Worm (Caenorhabditis elegans): ENCODE results near the gene gab-1.

- TF ChIP-seq sea-1 (GFP tag; conservative IDR thresholded peaks at IDR 0.05) = no peak
- no peak for TF ChIP-seq ama-1 (optimal IDR thresholded peaks at IDR 0.05)
- no peak for TF ChIP-seq ets-7 (tag; optimal IDR thresholded peaks at IDR 0.05)
- no peak for TF ChIP-seq hmbx-1 (tag; optimal IDR thresholded peaks at IDR 0.05)
Measured at ce11 chrIII:12743515-12743914, 36.0 kb downstream of the gab-1 start.

Measured in whole organism, early embryonic.